Worm (Caenorhabditis elegans): ENCODE measurements around the gene T05B4.9.

T05B4.9 gene

ce11 chrV:4129604-4130003 lies 11.4 kb upstream of the T05B4.9 start, which contains the start of gene phat-4:
Gene phat-4 (plus strand): TSS chrV:4129904.
- TF ChIP-seq sma-3 (GFP tag; optimal IDR thresholded peaks at IDR 0.05), result no peak
- no peak for TF ChIP-seq nhr-237 (tag; optimal IDR thresholded peaks at IDR 0.05)
- TF ChIP-seq unc-62 (GFP tag; optimal IDR thresholded peaks at IDR 0.05), result no peak

- TF ChIP-seq nhr-25 (tag; optimal IDR thresholded peaks at IDR 0.05) (no peak), Y55F3AM.14 (GFP tag; optimal IDR thresholded peaks at IDR 0.05) (no peak), ama-1 (optimal IDR thresholded peaks at IDR 0.05) (no peak), lin-39 (tag; optimal IDR thresholded peaks at IDR 0.05) (no peak), snpc-4 (tag; optimal IDR thresholded peaks at IDR 0.05) (no peak), lsy-2 (tag; optimal IDR thresholded peaks at IDR 0.05) (no peak), ZK546.5 (tag; optimal IDR thresholded peaks at IDR 0.05) (no peak), nhr-23 (tag; optimal IDR thresholded peaks at IDR 0.05) (no peak)
Observed at ce11 chrV:4127435-4127834, 9.2 kb upstream of the T05B4.9 start, which contains the start of gene T05B4.13. Gene T05B4.13 (minus strand): TSS chrV:4127535.

- TF ChIP-seq ama-1 (optimal IDR thresholded peaks at IDR 0.05), result no peak
- TF ChIP-seq ztf-11 (tag; optimal IDR thresholded peaks at IDR 0.05), result no peak
- TF ChIP-seq gmeb-1 (tag; optimal IDR thresholded peaks at IDR 0.05), result no peak
- TF ChIP-seq nhr-237 (tag; optimal IDR thresholded peaks at IDR 0.05), result no peak
- no peak for TF ChIP-seq nhr-77 (tag; optimal IDR thresholded peaks at IDR 0.05)
- no peak for TF ChIP-seq nhr-11 (tag; optimal IDR thresholded peaks at IDR 0.05)
- TF ChIP-seq nhr-6 (tag; optimal IDR thresholded peaks at IDR 0.05), result no peak
- no peak for TF ChIP-seq nhr-10 (tag; optimal IDR thresholded peaks at IDR 0.05)
- no peak for TF ChIP-seq dmd-4 (tag; optimal IDR thresholded peaks at IDR 0.05)
- no peak for TF ChIP-seq nhr-21 (tag; optimal IDR thresholded peaks at IDR 0.05)
- no peak for TF ChIP-seq egl-27 (tag; optimal IDR thresholded peaks at IDR 0.05)
- no peak for TF ChIP-seq fos-1 (tag; optimal IDR thresholded peaks at IDR 0.05)
- no peak for TF ChIP-seq alr-1 (tag; optimal IDR thresholded peaks at IDR 0.05)
Observed at ce11 chrV:4125552-4126084, 7.4 kb upstream of the T05B4.9 start, which contains the start of gene T05B4.12. Gene T05B4.12 (minus strand): TSS chrV:4126034.

ce11 chrV:4122415-4122814 lies 4.2 kb upstream of the T05B4.9 start, which contains the start of gene phat-5:
Gene phat-5 (minus strand): TSS chrV:4122515.
- TF ChIP-seq sem-4 (tag; optimal IDR thresholded peaks at IDR 0.05) (no peak), nhr-237 (tag; optimal IDR thresholded peaks at IDR 0.05) (no peak), sma-3 (GFP tag; optimal IDR thresholded peaks at IDR 0.05) (no peak), unc-55 (GFP tag; optimal IDR thresholded peaks at IDR 0.05) (no peak), mdl-1 (tag; optimal IDR thresholded peaks at IDR 0.05) (no peak), R02D3.7 (tag; optimal IDR thresholded peaks at IDR 0.05) (no peak), fos-1 (tag; optimal IDR thresholded peaks at IDR 0.05) (no peak), gmeb-1 (tag; optimal IDR thresholded peaks at IDR 0.05) (no peak), sma-9 (GFP tag; optimal IDR thresholded peaks at IDR 0.05) (no peak), sma-9 (tag; optimal IDR thresholded peaks at IDR 0.05) (no peak), lin-13 (GFP tag; optimal IDR thresholded peaks at IDR 0.05) (no peak), nhr-11 (tag; optimal IDR thresholded peaks at IDR 0.05) (no peak), elt-3 (tag; optimal IDR thresholded peaks at IDR 0.05) (no peak)

- TF ChIP-seq Y55F3AM.14 (GFP tag; optimal IDR thresholded peaks at IDR 0.05) (no peak), lin-13 (GFP tag; optimal IDR thresholded peaks at IDR 0.05) (no peak), sma-9 (GFP tag; optimal IDR thresholded peaks at IDR 0.05) (no peak), sma-9 (tag; optimal IDR thresholded peaks at IDR 0.05) (no peak), mdl-1 (tag; optimal IDR thresholded peaks at IDR 0.05) (no peak), nhr-6 (tag; optimal IDR thresholded peaks at IDR 0.05) (no peak), mbf-1 (tag; optimal IDR thresholded peaks at IDR 0.05) (no peak), elt-1 (tag; optimal IDR thresholded peaks at IDR 0.05) (no peak), crh-2 (tag; optimal IDR thresholded peaks at IDR 0.05) (no peak), zag-1 (tag; optimal IDR thresholded peaks at IDR 0.05) (no peak), skn-1 (tag; optimal IDR thresholded peaks at IDR 0.05) (no peak), ceh-82 (tag; optimal IDR thresholded peaks at IDR 0.05) (no peak), ama-1 (optimal IDR thresholded peaks at IDR 0.05) (no peak), lin-11 (tag; optimal IDR thresholded peaks at IDR 0.05) (no peak), unc-39 (tag; optimal IDR thresholded peaks at IDR 0.05) (no peak), C34F6.9 (tag; optimal IDR thresholded peaks at IDR 0.05) (no peak), F13H6.1 (tag; optimal IDR thresholded peaks at IDR 0.05) (no peak), alr-1 (tag; optimal IDR thresholded peaks at IDR 0.05) (no peak), ZK546.5 (tag; optimal IDR thresholded peaks at IDR 0.05) (no peak), elt-3 (tag; optimal IDR thresholded peaks at IDR 0.05) (no peak)
Observed at ce11 chrV:4120629-4121028, 2.4 kb upstream of the T05B4.9 start, which contains the start of gene T05B4.10. Gene T05B4.10 (minus strand): TSS chrV:4120729.
